Fruit fly (Drosophila melanogaster) whole organism, larva: Measurements from ENCODE around the gene heca.
A peak's percentile ranks its signal among the peaks of the same experiment; 100 is the strongest.

Source experiments
- noc ChIP-seq: fragments of 200-800 bp; sonication (Bioruptor generic); optimal IDR thresholded peaks from 3 replicates; lab custom pipeline; 2019; ENCODE audit warnings: missing biosample characterization, mild to moderate bottlenecking, missing genetic modification characterization, moderate library complexity

The heca gene

DNA sequence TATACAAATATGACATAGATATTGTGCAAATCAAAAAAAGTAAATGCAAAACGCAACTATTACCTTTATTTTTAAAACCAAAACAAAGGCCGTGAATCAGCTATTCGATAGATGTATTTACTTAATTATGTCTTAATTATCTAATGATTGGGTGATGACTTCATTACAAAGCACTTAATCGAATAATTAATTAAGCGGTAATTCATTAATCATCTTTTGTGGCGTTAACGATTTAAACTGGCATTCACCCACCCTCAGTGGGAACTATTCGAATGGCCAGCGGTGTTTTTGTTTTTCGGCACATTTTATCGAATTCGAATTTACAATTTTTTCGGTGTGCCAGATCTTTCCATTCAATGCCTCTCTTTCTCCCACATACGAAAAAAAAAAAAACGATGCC lies 59.7 kb downstream of the heca start:
- TF ChIP-seq noc (tag; lab: Kevin White, UChicago): no peak

dm6 chr3R:30337919-30338647 lies 60.4 kb downstream of the heca start:
- TF ChIP-seq noc (tag; lab: Kevin White, UChicago): peak; percentile 16

- no peak for TF ChIP-seq noc (tag; lab: Kevin White, UChicago)
These were observed 60.9 kb downstream of the heca start for dm6 chr3R:30338648-30339038.

DNA sequence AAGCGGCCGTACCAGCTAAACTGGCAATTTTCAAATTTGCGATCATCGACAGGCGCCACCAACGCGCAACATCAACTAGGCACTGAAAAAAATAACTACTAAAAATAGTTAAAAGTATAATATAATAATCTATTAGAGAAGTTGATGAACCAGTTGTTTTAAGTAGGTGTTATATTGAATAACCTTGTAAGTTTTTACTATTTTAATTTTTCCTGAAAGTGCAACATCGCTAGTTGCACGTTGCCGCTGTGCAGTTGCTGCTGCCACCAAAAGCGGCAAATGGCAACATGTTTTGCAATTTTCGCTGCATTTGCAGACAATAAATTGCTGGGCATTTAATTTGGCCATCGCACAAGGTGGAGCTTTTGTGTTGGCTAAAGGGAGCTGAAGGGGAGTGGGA lies 65.3 kb downstream of the heca start:
- no peak for TF ChIP-seq noc (tag; lab: Kevin White, UChicago)

DNA sequence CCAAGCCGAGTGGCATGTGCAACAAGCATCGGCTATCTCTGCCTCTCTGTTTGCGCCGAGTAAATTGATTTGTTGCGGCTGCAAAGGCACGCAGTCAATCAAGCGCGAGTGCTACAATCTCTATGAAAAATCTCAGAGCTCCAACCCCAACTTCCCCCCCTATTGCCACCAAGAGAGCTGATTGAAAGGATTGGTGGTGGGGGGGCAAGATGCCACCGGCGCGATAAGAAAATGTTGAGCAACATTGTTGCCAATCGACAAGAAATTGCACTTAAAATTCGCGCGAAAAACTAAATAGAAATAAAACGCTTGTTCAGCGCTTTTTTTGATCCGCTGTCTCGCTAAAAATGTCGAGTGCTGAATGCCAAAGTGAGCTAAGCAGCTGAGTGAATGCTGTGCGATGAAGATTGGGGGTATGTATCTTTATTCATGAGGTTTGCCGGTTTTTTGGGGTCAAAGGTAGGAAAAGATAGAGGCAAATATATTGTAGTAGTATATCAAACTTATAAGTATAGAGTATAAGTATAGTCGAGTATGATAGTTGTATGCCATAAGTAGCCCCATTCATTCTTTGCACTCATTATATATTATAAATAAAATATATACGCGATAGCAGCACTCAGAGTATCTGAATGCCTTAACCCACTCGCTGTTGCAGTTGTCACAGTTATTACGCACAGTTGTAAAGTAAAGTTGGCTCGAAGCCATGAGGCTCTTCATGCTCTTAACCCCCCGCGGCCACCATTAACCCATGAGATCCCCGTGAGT lies 65.9 kb downstream of the heca start:
- TF ChIP-seq noc (tag; lab: Kevin White, UChicago): no peak

DNA sequence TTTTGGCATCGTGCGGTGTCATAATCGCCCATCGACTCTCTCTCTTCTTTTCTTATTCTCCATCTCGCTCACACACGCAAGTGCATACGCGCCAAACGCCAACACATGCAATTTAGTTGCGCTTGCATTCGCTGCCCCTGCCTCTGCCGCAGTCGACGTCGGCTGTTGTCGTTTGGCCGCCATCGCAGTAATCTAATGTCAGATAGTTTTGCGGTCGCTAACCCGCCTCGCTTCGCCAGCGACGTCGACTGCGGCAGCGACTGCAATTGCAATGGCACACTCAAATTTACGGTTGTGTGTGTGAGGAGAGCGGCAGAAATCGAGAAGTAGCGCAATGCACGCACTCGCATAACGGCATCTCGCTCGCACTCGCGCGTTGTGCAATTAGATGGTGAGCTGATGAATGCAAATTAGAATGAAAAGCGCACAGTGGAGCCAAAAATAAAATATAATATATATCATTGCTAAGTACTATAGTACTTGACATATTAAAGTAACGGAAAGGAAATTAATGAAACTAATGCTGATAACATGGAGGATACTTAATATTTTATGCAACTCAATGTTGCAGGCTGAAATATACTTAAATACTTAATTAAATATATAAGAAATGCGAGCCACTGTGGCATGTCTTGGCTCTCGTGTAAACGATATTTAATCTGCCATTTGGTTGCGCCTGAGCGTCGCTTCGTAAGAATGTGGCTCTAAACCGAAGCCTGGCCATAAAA lies 66.7 kb downstream of the heca start:
- no peak for TF ChIP-seq noc (tag; lab: Kevin White, UChicago)

DNA sequence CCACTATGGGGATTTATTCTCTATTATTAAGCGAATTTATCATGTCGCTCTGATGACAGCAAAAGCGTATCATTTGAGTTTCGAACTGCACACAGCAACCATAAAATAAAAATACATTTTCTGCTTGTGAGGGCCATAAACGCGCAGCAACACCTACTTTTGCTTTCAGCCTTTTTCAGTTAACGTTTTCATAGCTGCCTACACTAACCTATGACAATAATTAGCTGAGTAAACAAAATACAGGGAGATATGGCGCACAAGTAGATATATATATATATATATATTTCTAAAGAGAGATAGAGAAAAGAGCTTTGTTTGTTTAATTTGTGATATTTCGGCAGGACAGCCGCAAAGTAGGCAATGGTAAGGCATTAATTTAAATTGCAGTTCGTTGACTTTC lies 67.7 kb downstream of the heca start:
- no peak for TF ChIP-seq noc (tag; lab: Kevin White, UChicago)

- TF ChIP-seq noc (tag; lab: Kevin White, UChicago): no peak
These were observed 74.9 kb downstream of the heca start for dm6 chr3R:30352654-30353053.

DNA sequence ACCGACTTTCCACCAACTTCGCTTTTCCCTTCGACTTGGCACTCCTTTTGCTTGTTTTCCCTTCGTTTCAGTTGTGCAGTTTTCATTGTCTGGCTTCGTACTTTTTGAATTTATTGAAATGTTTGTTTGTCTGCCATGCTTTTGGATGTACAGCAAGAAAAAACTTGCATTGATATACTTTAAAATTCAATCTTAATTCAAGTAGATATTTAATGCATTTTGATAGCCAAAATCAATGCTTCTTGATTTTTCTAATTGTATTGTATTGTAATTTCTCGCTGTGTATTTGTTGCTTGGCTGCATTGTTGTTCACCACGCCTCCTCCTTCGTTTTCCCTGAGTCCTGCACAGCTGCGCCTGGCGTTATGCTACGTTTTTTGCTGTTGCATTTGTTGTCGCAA lies 77.0 kb downstream of the heca start:
- no peak for TF ChIP-seq noc (tag; lab: Kevin White, UChicago)

dm6 chr3R:30357062-30357461 lies 79.3 kb downstream of the heca start:
- no peak for TF ChIP-seq noc (tag; lab: Kevin White, UChicago)

DNA sequence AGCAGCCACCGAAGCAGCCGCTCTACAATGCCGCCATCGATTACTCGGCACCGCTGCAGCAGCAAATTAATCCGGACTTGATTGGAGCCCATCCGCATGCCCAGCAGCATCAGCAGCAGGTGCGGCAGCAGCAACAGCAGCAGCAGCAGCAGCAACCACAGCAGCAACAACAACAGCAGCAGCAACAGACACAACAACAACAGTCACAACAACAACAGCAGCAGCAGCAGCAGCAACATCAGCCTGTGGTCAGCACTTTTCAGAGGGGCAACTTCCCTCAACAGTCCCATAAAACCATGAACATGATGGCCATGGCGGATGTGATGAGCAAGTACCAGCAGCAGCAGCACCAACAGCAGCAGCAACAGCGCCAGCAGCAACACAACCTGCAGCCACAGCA lies 82.9 kb downstream of the heca start:
- TF ChIP-seq noc (tag; lab: Kevin White, UChicago): no peak

DNA sequence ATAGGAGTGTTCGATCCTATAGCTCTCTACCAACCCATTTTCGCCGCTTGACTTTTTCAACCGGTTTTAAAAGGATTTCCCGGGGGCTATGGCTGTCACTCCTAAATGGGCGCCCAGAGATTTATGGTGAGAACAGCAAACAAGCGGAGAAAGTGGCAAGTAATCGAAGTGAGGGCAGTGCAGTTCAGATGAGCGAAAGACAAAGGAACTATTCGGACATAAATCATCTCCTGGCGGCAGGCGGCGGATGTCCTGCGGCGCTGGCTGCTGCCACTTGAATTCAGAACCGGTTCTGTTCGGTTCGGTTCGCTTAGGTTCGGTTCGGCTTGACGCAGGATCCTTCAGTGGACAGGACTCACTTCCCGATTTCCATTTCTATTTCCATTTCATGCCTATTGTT lies 105.4 kb downstream of the heca start:
- TF ChIP-seq noc (tag; lab: Kevin White, UChicago): no peak

- TF ChIP-seq noc (tag; lab: Kevin White, UChicago): peak; percentile 44
These were observed 107.8 kb downstream of the heca start for dm6 chr3R:30385531-30385930.

DNA sequence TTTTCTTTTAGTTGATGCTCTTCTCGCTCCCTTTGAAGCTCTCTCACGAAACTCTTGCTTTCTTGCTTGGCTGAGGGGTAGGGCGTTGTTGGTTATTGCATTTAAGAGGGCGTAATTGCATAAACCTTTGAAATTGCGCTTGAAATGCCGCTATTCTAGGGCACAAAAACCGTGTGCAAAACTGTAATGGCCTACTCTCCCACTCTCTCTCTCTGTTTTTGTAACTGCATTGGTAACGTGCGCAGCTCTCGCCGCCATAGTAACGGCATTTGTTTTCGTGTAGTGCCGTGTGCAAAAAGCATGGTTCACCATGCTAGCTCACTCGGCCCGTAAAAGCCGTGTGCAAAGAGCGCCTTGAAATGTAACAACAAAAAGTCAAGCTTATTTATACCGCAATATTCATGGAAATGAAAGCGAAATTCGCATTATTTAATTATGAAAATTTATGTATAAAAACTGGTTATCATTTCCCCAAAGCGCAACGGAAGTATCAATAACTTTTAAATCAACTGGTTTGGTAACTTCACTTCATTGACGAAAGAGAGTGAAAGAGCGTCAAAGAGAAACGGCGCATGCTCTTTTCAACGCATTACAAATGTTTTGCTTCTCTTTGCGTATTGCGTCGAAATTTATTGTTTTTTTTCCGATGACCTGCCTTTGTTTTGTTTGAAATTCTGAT lies 109.2 kb downstream of the heca start:
- no peak for TF ChIP-seq noc (tag; lab: Kevin White, UChicago)

- TF ChIP-seq noc (tag; lab: Kevin White, UChicago): no peak
These were observed 109.9 kb downstream of the heca start, which contains the start of the genes Fer2LCH and Fer1HCH for dm6 chr3R:30387515-30388178. Gene Fer2LCH, plus strand, starts transcription at chr3R:30387804. Gene Fer1HCH, minus strand, starts transcription at chr3R:30388178.
